Worm (Caenorhabditis elegans): ENCODE results near the gene psr-1.

ce11 chrIV:4623852-4624251 is 29.2 kb upstream of the psr-1 start:
- TF ChIP-seq ama-1 (optimal IDR thresholded peaks at IDR 0.05) (no peak), sea-1 (GFP tag; conservative IDR thresholded peaks at IDR 0.05) (no peak), hmg-4 (GFP tag; optimal IDR thresholded peaks at IDR 0.05) (no peak), tbx-37 (GFP tag; conservative IDR thresholded peaks at IDR 0.05) (no peak), tra-4 (tag; optimal IDR thresholded peaks at IDR 0.05) (no peak)
